Worm (Caenorhabditis elegans): ENCODE measurements around the gene F10D2.16.

DNA sequence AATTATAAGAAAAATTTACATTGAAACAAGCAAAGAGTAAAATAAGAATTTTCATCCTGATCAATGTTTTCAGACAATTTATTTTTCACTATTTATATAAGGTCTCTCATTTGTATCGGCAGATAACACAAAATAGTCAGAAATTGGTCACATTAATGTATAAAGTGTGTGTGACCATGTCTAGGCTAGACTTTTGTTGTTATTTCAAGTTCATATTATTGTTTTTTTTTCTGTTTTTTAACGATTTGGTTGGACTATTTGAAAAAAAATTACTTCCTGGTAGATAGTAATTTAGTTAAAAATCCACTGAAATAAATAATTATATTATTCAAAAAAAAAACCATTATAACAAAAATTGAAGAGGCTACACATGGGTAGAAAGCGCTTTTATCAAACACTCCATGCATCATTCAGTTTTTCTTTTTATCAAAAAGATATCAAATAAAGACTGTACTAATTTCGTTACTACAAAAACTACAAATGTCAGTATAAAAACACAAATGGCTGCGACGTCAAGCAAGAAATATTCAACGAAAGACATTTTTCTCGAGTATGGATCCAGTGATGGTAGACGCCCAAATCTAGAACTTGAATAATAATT is 11.3 kb downstream of the F10D2.16 start, which contains the start of gene ugt-37:
- TF ChIP-seq ama-1 (optimal IDR thresholded peaks at IDR 0.05) (no peak), B0310.2 (tag; optimal IDR thresholded peaks at IDR 0.05) (no peak), tbx-11 (GFP tag; IDR thresholded peaks at IDR 0.05) (no peak), tra-4 (tag; optimal IDR thresholded peaks at IDR 0.05) (no peak), scrt-1 (GFP tag; IDR thresholded peaks at IDR 0.05) (no peak), sea-1 (GFP tag; conservative IDR thresholded peaks at IDR 0.05) (no peak), hmbx-1 (tag; optimal IDR thresholded peaks at IDR 0.05) (no peak), pes-1 (GFP tag; IDR thresholded peaks at IDR 0.05) (no peak), hmg-4 (GFP tag; optimal IDR thresholded peaks at IDR 0.05) (no peak), ets-7 (tag; optimal IDR thresholded peaks at IDR 0.05) (no peak), flt-1 (GFP tag; IDR thresholded peaks at IDR 0.05) (no peak)

All from whole organism, early embryonic.